Worm (Caenorhabditis elegans) whole organism, early embryonic: ENCODE results near the gene npr-41.
"Not testable (repeated sequence)": the region's sequence is repeated elsewhere in the genome, so short reads cannot be mapped to it uniquely, and the experiment has no call there.

ENCODE experiments used
- B0310.2 ChIP-seq: sonication (generic microtip); optimal IDR thresholded peaks from 2 replicates; lab custom pipeline; 2016; ENCODE audit warnings: mild to moderate bottlenecking, missing genetic modification characterization, missing compliant biosample characterization
- aly-1 ChIP-seq: sonication (generic microtip); optimal IDR thresholded peaks from 2 replicates; lab custom pipeline; 2016; ENCODE audit warnings: missing genetic modification characterization, missing compliant biosample characterization
- ama-1 ChIP-seq: fragments of 150-350 bp; optimal IDR thresholded peaks from 2 replicates; lab custom pipeline; 2014
- ets-7 ChIP-seq: sonication (generic microtip); optimal IDR thresholded peaks from 2 replicates; lab custom pipeline; 2016; ENCODE audit warnings: missing genotype, missing genetic modification characterization, missing compliant biosample characterization
- flt-1 ChIP-seq: fragments of 200-800 bp; sonication (Bioruptor generic); IDR thresholded peaks from 2 replicates; pipeline ENCODE4 v1.3.6; 2022; ENCODE audit warnings: missing genetic modification characterization, missing compliant biosample characterization
- hmbx-1 ChIP-seq: sonication (generic microtip); optimal IDR thresholded peaks from 2 replicates; lab custom pipeline; 2016; ENCODE audit warnings: mild to moderate bottlenecking, missing genetic modification characterization, missing compliant biosample characterization
- hnd-1 ChIP-seq: sonication (generic microtip); optimal IDR thresholded peaks from 2 replicates; lab custom pipeline; 2016; ENCODE audit warnings: missing genetic modification characterization, missing compliant biosample characterization
- pes-1 ChIP-seq: fragments of 200-800 bp; sonication (Bioruptor generic); IDR thresholded peaks from 2 replicates; pipeline ENCODE4 v1.3.6; 2022; ENCODE audit warnings: missing genetic modification reagents, missing genetic modification characterization, missing compliant biosample characterization
- scrt-1 ChIP-seq: fragments of 200-800 bp; sonication (Bioruptor generic); IDR thresholded peaks from 2 replicates; pipeline ENCODE4 v1.3.6; 2022; ENCODE audit warnings: missing genetic modification characterization, missing compliant biosample characterization

ce11 chrII:11534429-11535099, 24.1 kb downstream of the npr-41 start, which contains the start of gene Y62F5A.12:
- TF ChIP-seq aly-1; ama-1 (lab: Kevin White, UChicago); B0310.2 (tag; lab: Kevin White, UChicago); hmbx-1: not testable (repeated sequence)
- TF ChIP-seq scrt-1 (peak; percentile 71; the same call in 1 of the 2 replicates), hnd-1 (tag; lab: Kevin White, UChicago) (peak; percentile 36), ets-7 (tag; lab: Kevin White, UChicago) (peak; percentile 70), pes-1 (GFP tag; lab: Robert Waterston, UW) (peak; percentile 86), flt-1 (peak; percentile 82)
